Worm (Caenorhabditis elegans) whole organism, L3 larva: ENCODE data around the gene arrd-18.
A peak's percentile ranks its signal among the peaks of the same experiment; 100 is the strongest.

Experiments used
- R02D3.7 ChIP-seq: fragments of 150-350 bp; optimal IDR thresholded peaks from 2 replicates; lab custom pipeline; 2014; ENCODE audit warnings: missing biosample characterization, missing genetic modification characterization
- ZK546.5 ChIP-seq: sonication (generic microtip); optimal IDR thresholded peaks from 2 replicates; lab custom pipeline; 2017; ENCODE audit warnings: missing biosample characterization, missing genetic modification characterization
- aly-2 ChIP-seq: fragments of 150-350 bp; optimal IDR thresholded peaks from 2 replicates; lab custom pipeline; 2014; ENCODE audit warnings: missing biosample characterization, missing genetic modification characterization
- ama-1 ChIP-seq: fragments of 150-350 bp; optimal IDR thresholded peaks from 2 replicates; lab custom pipeline; 2018
- ceh-16 ChIP-seq: sonication (generic microtip); optimal IDR thresholded peaks from 2 replicates; lab custom pipeline; 2017; ENCODE audit warnings: missing biosample characterization, missing genetic modification characterization
- ceh-28 ChIP-seq: fragments of 150-350 bp; optimal IDR thresholded peaks from 2 replicates; lab custom pipeline; 2014; ENCODE audit warnings: missing biosample characterization, missing genetic modification reagents, missing genetic modification characterization
- ceh-82 ChIP-seq: fragments of 150-350 bp; optimal IDR thresholded peaks from 2 replicates; lab custom pipeline; 2014; ENCODE audit warnings: missing biosample characterization, missing genetic modification characterization
- ceh-9 ChIP-seq: sonication (generic microtip); optimal IDR thresholded peaks from 2 replicates; lab custom pipeline; 2018; ENCODE audit warnings: missing biosample characterization, missing genetic modification characterization
- daf-12 ChIP-seq: fragments of 150-350 bp; optimal IDR thresholded peaks from 2 replicates; lab custom pipeline; 2014; ENCODE audit warnings: missing biosample characterization, missing genetic modification reagents, missing genetic modification characterization
- egl-27 ChIP-seq: sonication (generic microtip); optimal IDR thresholded peaks from 4 replicates; lab custom pipeline; 2017; ENCODE audit warnings: missing biosample characterization, missing genetic modification reagents, missing genetic modification characterization
- egl-5 ChIP-seq: fragments of 150-350 bp; optimal IDR thresholded peaks from 2 replicates; lab custom pipeline; 2017; ENCODE audit warnings: missing biosample characterization, missing genetic modification reagents, missing genetic modification characterization, inconsistent platforms
- elt-1 ChIP-seq: fragments of 150-350 bp; optimal IDR thresholded peaks from 2 replicates; lab custom pipeline; 2014; ENCODE audit warnings: missing biosample characterization, missing genetic modification characterization
- elt-2 ChIP-seq: sonication (generic microtip); optimal IDR thresholded peaks from 2 replicates; lab custom pipeline; 2016; ENCODE audit warnings: missing genetic modification reagents, mild to moderate bottlenecking, missing genetic modification characterization, missing compliant biosample characterization
- elt-3 ChIP-seq, 3 experiments: fragments of 150-350 bp in 1 of 3; sonication (generic microtip) in 2 of 3; optimal IDR thresholded peaks; 2 replicates in 2 of 3; 4 replicates in 1 of 3; lab custom pipeline; 2014 to 2017; ENCODE audit warnings: missing biosample characterization in 3 of 3, missing genetic modification characterization in 3 of 3
- eor-1 ChIP-seq, 2 experiments: fragments of 150-350 bp; optimal IDR thresholded peaks; 2 replicates each; lab custom pipeline; 2014 to 2018; ENCODE audit warnings: missing biosample characterization in 2 of 2, missing genetic modification characterization in 2 of 2
- fkh-10 ChIP-seq: sonication (generic microtip); optimal IDR thresholded peaks from 2 replicates; lab custom pipeline; 2017; ENCODE audit warnings: missing biosample characterization, missing genetic modification reagents, missing genetic modification characterization
- fkh-2 ChIP-seq: fragments of 150-350 bp; optimal IDR thresholded peaks from 2 replicates; lab custom pipeline; 2014; ENCODE audit warnings: missing biosample characterization, missing genetic modification reagents, missing genetic modification characterization
- fos-1 ChIP-seq: fragments of 150-350 bp; optimal IDR thresholded peaks from 2 replicates; lab custom pipeline; 2014; ENCODE audit warnings: missing biosample characterization, missing genetic modification characterization
- hmg-11 ChIP-seq: sonication (generic microtip); optimal IDR thresholded peaks from 2 replicates; lab custom pipeline; 2016; ENCODE audit warnings: missing genetic modification characterization, missing compliant biosample characterization
- jun-1 ChIP-seq: fragments of 150-350 bp; optimal IDR thresholded peaks from 2 replicates; lab custom pipeline; 2014; ENCODE audit warnings: missing biosample characterization, missing genetic modification reagents, missing genetic modification characterization
- lin-15B ChIP-seq: fragments of 150-350 bp; optimal IDR thresholded peaks from 2 replicates; lab custom pipeline; 2014; ENCODE audit warnings: missing biosample characterization, missing genetic modification characterization
- lin-39 ChIP-seq: fragments of 150-350 bp; optimal IDR thresholded peaks from 2 replicates; lab custom pipeline; 2018; ENCODE audit warnings: missing biosample characterization, missing genetic modification reagents, missing genetic modification characterization
- lsy-12 ChIP-seq: sonication (generic microtip); optimal IDR thresholded peaks from 2 replicates; lab custom pipeline; 2016; ENCODE audit warnings: mild to moderate bottlenecking, missing genetic modification characterization, missing compliant biosample characterization
- mdl-1 ChIP-seq: fragments of 150-350 bp; optimal IDR thresholded peaks from 2 replicates; lab custom pipeline; 2014; ENCODE audit warnings: missing biosample characterization, missing genetic modification characterization
- mml-1 ChIP-seq: fragments of 150-350 bp; sonication (generic microtip); optimal IDR thresholded peaks from 3 replicates; lab custom pipeline; 2014; ENCODE audit warnings: missing biosample characterization, missing genetic modification characterization
- nfya-1 ChIP-seq: sonication (generic microtip); optimal IDR thresholded peaks from 2 replicates; lab custom pipeline; 2017; ENCODE audit warnings: missing genetic modification characterization, mild to moderate bottlenecking, missing compliant biosample characterization, antibody characterized with exemption, moderate library complexity; ENCODE audit not compliant: insufficient read depth
- nhr-11 ChIP-seq: fragments of 150-350 bp; optimal IDR thresholded peaks from 2 replicates; lab custom pipeline; 2014; ENCODE audit warnings: missing biosample characterization, missing genetic modification characterization
- nhr-12 ChIP-seq: fragments of 150-350 bp; optimal IDR thresholded peaks from 2 replicates; lab custom pipeline; 2014; ENCODE audit warnings: missing biosample characterization, missing genetic modification characterization
- nhr-23 ChIP-seq: fragments of 150-350 bp; optimal IDR thresholded peaks from 2 replicates; lab custom pipeline; 2014; ENCODE audit warnings: missing biosample characterization, missing genetic modification reagents, missing genetic modification characterization
- nhr-237 ChIP-seq: fragments of 150-350 bp; optimal IDR thresholded peaks from 2 replicates; lab custom pipeline; 2014; ENCODE audit warnings: missing biosample characterization, missing genetic modification characterization
- nhr-25 ChIP-seq: sonication (generic microtip); optimal IDR thresholded peaks from 2 replicates; lab custom pipeline; 2017; ENCODE audit warnings: missing biosample characterization, missing genetic modification characterization
- nhr-28 ChIP-seq: fragments of 150-350 bp; optimal IDR thresholded peaks from 2 replicates; lab custom pipeline; 2014; ENCODE audit warnings: missing biosample characterization, missing genetic modification characterization
- nhr-43 ChIP-seq: sonication (generic microtip); optimal IDR thresholded peaks from 2 replicates; lab custom pipeline; 2016; ENCODE audit warnings: mild to moderate bottlenecking, missing genetic modification characterization, missing compliant biosample characterization; ENCODE audit not compliant: poor library complexity, severe bottlenecking
- nhr-67 ChIP-seq: fragments of 150-350 bp; optimal IDR thresholded peaks from 2 replicates; lab custom pipeline; 2014; ENCODE audit warnings: missing biosample characterization, missing genetic modification characterization
- nhr-76 ChIP-seq: fragments of 150-350 bp; sonication (generic microtip); optimal IDR thresholded peaks from 5 replicates; lab custom pipeline; 2014; ENCODE audit warnings: missing biosample characterization, missing genetic modification characterization
- nhr-77 ChIP-seq: fragments of 150-350 bp; optimal IDR thresholded peaks from 2 replicates; lab custom pipeline; 2014; ENCODE audit warnings: missing biosample characterization, missing genetic modification characterization
- pha-4 ChIP-seq: fragments of 150-350 bp; optimal IDR thresholded peaks from 2 replicates; lab custom pipeline; 2014; ENCODE audit warnings: missing biosample characterization, missing genetic modification reagents, missing genetic modification characterization
- pqm-1 ChIP-seq: fragments of 150-350 bp; optimal IDR thresholded peaks from 2 replicates; lab custom pipeline; 2017; ENCODE audit warnings: missing biosample characterization, missing genetic modification characterization, inconsistent platforms
- sea-2 ChIP-seq: fragments of 150-350 bp; sonication (generic microtip); optimal IDR thresholded peaks from 4 replicates; lab custom pipeline; 2014; ENCODE audit warnings: missing biosample characterization, missing genetic modification reagents, missing genetic modification characterization
- skn-1 ChIP-seq: fragments of 150-350 bp; optimal IDR thresholded peaks from 2 replicates; lab custom pipeline; 2014; ENCODE audit warnings: missing biosample characterization, missing genetic modification characterization
- snpc-4 ChIP-seq: fragments of 150-350 bp; optimal IDR thresholded peaks from 2 replicates; lab custom pipeline; 2014; ENCODE audit warnings: missing biosample characterization, missing genetic modification characterization
- tbx-2 ChIP-seq: sonication (generic microtip); optimal IDR thresholded peaks from 2 replicates; lab custom pipeline; 2016; ENCODE audit warnings: mild to moderate bottlenecking, missing genetic modification characterization, missing compliant biosample characterization
- unc-39 ChIP-seq: sonication (generic microtip); optimal IDR thresholded peaks from 4 replicates; lab custom pipeline; 2017; ENCODE audit warnings: missing biosample characterization, missing genetic modification characterization
- unc-62 ChIP-seq: fragments of 150-350 bp; sonication (generic microtip); optimal IDR thresholded peaks from 4 replicates; lab custom pipeline; 2014; ENCODE audit warnings: missing biosample characterization, missing genetic modification reagents, missing genetic modification characterization
- zag-1 ChIP-seq: fragments of 150-350 bp; optimal IDR thresholded peaks from 2 replicates; lab custom pipeline; 2014; ENCODE audit warnings: missing biosample characterization, missing genetic modification characterization
- ztf-11 ChIP-seq: fragments of 150-350 bp; optimal IDR thresholded peaks from 2 replicates; lab custom pipeline; 2014; ENCODE audit warnings: missing biosample characterization, missing genetic modification characterization
- ztf-4 ChIP-seq: fragments of 150-350 bp; optimal IDR thresholded peaks from 2 replicates; lab custom pipeline; 2014; ENCODE audit warnings: missing biosample characterization, missing genetic modification characterization

arrd-18 gene

DNA sequence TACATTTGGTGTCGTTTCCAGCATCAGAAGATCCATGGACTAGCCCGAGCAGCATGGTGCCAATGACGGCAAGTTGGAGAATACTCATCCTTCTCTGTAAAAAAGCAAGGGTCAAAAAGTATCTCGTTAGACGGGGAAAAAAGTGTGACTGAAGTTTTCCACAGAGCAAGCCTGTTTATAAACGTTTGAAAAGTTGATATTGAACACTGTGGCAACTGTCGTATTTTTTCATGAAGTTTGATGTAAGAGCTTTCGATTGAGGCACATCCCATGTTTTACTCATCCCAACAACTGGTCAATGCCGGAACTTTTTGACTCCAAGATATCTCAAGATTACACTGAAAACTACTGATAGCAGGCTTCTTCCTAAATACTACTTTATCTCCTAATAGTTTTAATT, 7.1 kb upstream of the arrd-18 start, which contains the start of gene F35F10.13:
TSS of gene F35F10.13 (minus strand) at position 101 of the 400 bp plus-strand sequence.
- TF ChIP-seq nhr-23 (no peak), nhr-237 (tag; lab: Kevin White, UChicago) (no peak), nhr-12 (tag; lab: Kevin White, UChicago) (no peak), egl-27 (tag; lab: Kevin White, UChicago) (no peak), unc-62 (no peak), nhr-67 (tag; lab: Kevin White, UChicago) (no peak), ama-1 (lab: Kevin White, UChicago) (no peak), R02D3.7 (tag; lab: Kevin White, UChicago) (no peak)
- TF ChIP-seq, all 47 proteins: peak for 0

DNA sequence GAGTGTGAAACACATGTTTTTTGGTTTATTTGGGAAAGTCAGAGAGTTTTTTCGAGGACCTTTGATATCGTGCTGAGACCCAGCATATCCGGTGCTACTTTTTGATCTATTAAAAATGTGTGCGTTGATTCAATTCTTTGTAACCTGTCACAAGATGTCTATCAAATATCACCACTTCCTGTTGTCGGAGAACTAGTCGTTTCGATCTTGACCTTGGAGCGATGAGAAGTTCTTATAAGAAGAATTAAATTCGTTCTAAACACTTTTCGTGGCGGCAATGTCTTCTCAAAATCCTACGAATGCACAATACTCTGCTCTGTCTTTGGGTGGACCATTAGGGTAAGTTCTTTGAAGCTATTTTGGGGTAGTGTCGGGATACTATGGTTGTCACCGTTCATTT, 4.2 kb upstream of the arrd-18 start, which contains the start of gene F35F10.1:
TSS of gene F35F10.1 (plus strand) at position 200 of the 400 bp plus-strand sequence.
- TF ChIP-seq nhr-237 (tag; lab: Kevin White, UChicago) (no peak), daf-12 (tag; lab: Kevin White, UChicago) (no peak), aly-2 (tag; lab: Kevin White, UChicago) (no peak), nhr-23 (no peak), zag-1 (tag; lab: Kevin White, UChicago) (no peak), ceh-82 (no peak)

ce11 chrV:3315308-3315707, 3.4 kb upstream of the arrd-18 start, which contains the start of gene arrd-19:
Gene arrd-19 (minus strand): TSS chrV:3315516.
- TF ChIP-seq elt-3 (tag; optimal IDR thresholded peaks at IDR 0.05; lab: Kevin White, UChicago) (peak in 1 of 3 experiments; percentile 39), ZK546.5 (no peak), nhr-12 (tag; lab: Kevin White, UChicago) (no peak), ceh-16 (no peak), skn-1 (tag; lab: Kevin White, UChicago) (no peak), R02D3.7 (tag; lab: Kevin White, UChicago) (no peak), fos-1 (tag; lab: Kevin White, UChicago) (no peak), ceh-82 (no peak), sea-2 (GFP tag; lab: Kevin White, UChicago) (no peak), lin-39 (tag; lab: Kevin White, UChicago) (peak; percentile 60), elt-1 (tag; lab: Kevin White, UChicago) (no peak), nhr-76 (tag; lab: Kevin White, UChicago) (no peak), nhr-25 (peak; percentile 92), unc-39 (tag; lab: Kevin White, UChicago) (no peak), ceh-28 (tag; lab: Kevin White, UChicago) (peak; percentile 52), snpc-4 (tag; lab: Kevin White, UChicago) (peak; percentile 45), ama-1 (lab: Kevin White, UChicago) (no peak), pqm-1 (tag; lab: Kevin White, UChicago) (peak; percentile 11), lsy-12 (tag; lab: Kevin White, UChicago) (no peak), ztf-11 (tag; lab: Kevin White, UChicago) (no peak), elt-2 (tag; lab: Kevin White, UChicago) (peak; percentile 46), nfya-1 (peak; percentile 83), aly-2 (tag; lab: Kevin White, UChicago) (no peak), jun-1 (peak; percentile 13), egl-5 (peak; percentile 75), fkh-2 (tag; lab: Kevin White, UChicago) (no peak), nhr-77 (tag; lab: Kevin White, UChicago) (no peak), mdl-1 (no peak), mml-1 (tag; lab: Kevin White, UChicago) (no peak), ztf-4 (tag; lab: Kevin White, UChicago) (no peak), nhr-67 (tag; lab: Kevin White, UChicago) (no peak), nhr-28 (tag; lab: Kevin White, UChicago) (no peak), egl-27 (tag; lab: Kevin White, UChicago) (no peak), nhr-43 (peak; percentile 72), pha-4 (tag; lab: Kevin White, UChicago) (peak; percentile 89), fkh-10 (GFP tag; lab: Kevin White, UChicago) (no peak), zag-1 (tag; lab: Kevin White, UChicago) (no peak), nhr-23 (peak; percentile 85), hmg-11 (tag; lab: Kevin White, UChicago) (peak; percentile 84), nhr-237 (tag; lab: Kevin White, UChicago) (no peak), nhr-11 (tag; lab: Kevin White, UChicago) (no peak), tbx-2 (peak; percentile 38), lin-15B (tag; lab: Kevin White, UChicago) (peak; percentile 70), eor-1 (tag; optimal IDR thresholded peaks at IDR 0.05; lab: Kevin White, UChicago) (no peak), daf-12 (tag; lab: Kevin White, UChicago) (no peak), ceh-9 (no peak), unc-62 (no peak)
- TF ChIP-seq, all 47 proteins: peak for 16
